Worm (Caenorhabditis elegans) whole organism, early embryonic: Measurements from ENCODE around the gene polh-1.
A peak's percentile ranks its signal among the peaks of the same experiment; 100 is the strongest.

Source experiments
- B0310.2 ChIP-seq: sonication (generic microtip); optimal IDR thresholded peaks from 2 replicates; lab custom pipeline; 2016; ENCODE audit warnings: mild to moderate bottlenecking, missing genetic modification characterization, missing compliant biosample characterization
- F13C5.2 ChIP-seq: sonication (generic microtip); optimal IDR thresholded peaks from 2 replicates; lab custom pipeline; 2017; ENCODE audit warnings: mild to moderate bottlenecking, missing genetic modification characterization, inconsistent platforms, missing compliant biosample characterization
- aly-1 ChIP-seq: sonication (generic microtip); optimal IDR thresholded peaks from 2 replicates; lab custom pipeline; 2016; ENCODE audit warnings: missing genetic modification characterization, missing compliant biosample characterization
- ama-1 ChIP-seq: fragments of 150-350 bp; optimal IDR thresholded peaks from 2 replicates; lab custom pipeline; 2014
- ceh-13 ChIP-seq: fragments of 200-800 bp; sonication (Bioruptor generic); optimal IDR thresholded peaks from 2 replicates; lab custom pipeline; 2018; ENCODE audit warnings: mild to moderate bottlenecking, missing genetic modification characterization, missing compliant biosample characterization
- ceh-36 ChIP-seq: sonication (generic microtip); optimal IDR thresholded peaks from 2 replicates; lab custom pipeline; 2016; ENCODE audit warnings: missing genetic modification characterization, inconsistent platforms, missing compliant biosample characterization
- ets-7 ChIP-seq: sonication (generic microtip); optimal IDR thresholded peaks from 2 replicates; lab custom pipeline; 2016; ENCODE audit warnings: missing genotype, missing genetic modification characterization, missing compliant biosample characterization
- flt-1 ChIP-seq: fragments of 200-800 bp; sonication (Bioruptor generic); IDR thresholded peaks from 2 replicates; pipeline ENCODE4 v1.3.6; 2022; ENCODE audit warnings: missing genetic modification characterization, missing compliant biosample characterization
- hmbx-1 ChIP-seq: sonication (generic microtip); optimal IDR thresholded peaks from 2 replicates; lab custom pipeline; 2016; ENCODE audit warnings: mild to moderate bottlenecking, missing genetic modification characterization, missing compliant biosample characterization
- hmg-4 ChIP-seq: fragments of 200-800 bp; sonication (Bioruptor generic); optimal IDR thresholded peaks from 2 replicates; lab custom pipeline; 2018; ENCODE audit warnings: mild to moderate bottlenecking, missing genetic modification characterization, missing compliant biosample characterization
- hnd-1 ChIP-seq: sonication (generic microtip); optimal IDR thresholded peaks from 2 replicates; lab custom pipeline; 2016; ENCODE audit warnings: missing genetic modification characterization, missing compliant biosample characterization
- pes-1 ChIP-seq: fragments of 200-800 bp; sonication (Bioruptor generic); IDR thresholded peaks from 2 replicates; pipeline ENCODE4 v1.3.6; 2022; ENCODE audit warnings: missing genetic modification reagents, missing genetic modification characterization, missing compliant biosample characterization
- scrt-1 ChIP-seq: fragments of 200-800 bp; sonication (Bioruptor generic); IDR thresholded peaks from 2 replicates; pipeline ENCODE4 v1.3.6; 2022; ENCODE audit warnings: missing genetic modification characterization, missing compliant biosample characterization
- sea-1 ChIP-seq: fragments of 200-800 bp; sonication (Bioruptor generic); conservative IDR thresholded peaks from 2 replicates; pipeline ENCODE4 v1.3.6; 2022; ENCODE audit warnings: missing genetic modification characterization, missing compliant biosample characterization
- tbx-11 ChIP-seq: fragments of 200-800 bp; sonication (Bioruptor generic); IDR thresholded peaks from 2 replicates; pipeline ENCODE4 v1.3.6; 2022; ENCODE audit warnings: missing genetic modification characterization, missing compliant biosample characterization
- tbx-37 ChIP-seq: fragments of 200-800 bp; sonication (Bioruptor generic); conservative IDR thresholded peaks from 2 replicates; pipeline ENCODE4 v1.3.6; 2022; ENCODE audit warnings: missing genetic modification reagents, missing genetic modification characterization, missing compliant biosample characterization
- tra-4 ChIP-seq: sonication (generic microtip); optimal IDR thresholded peaks from 2 replicates; lab custom pipeline; 2017; ENCODE audit warnings: missing genetic modification characterization, missing compliant biosample characterization

The polh-1 gene

ce11 chrIII:1938712-1939624 is 11.1 kb downstream of the polh-1 start:
- peak; percentile 40; the same call in 1 of the 2 replicates for TF ChIP-seq pes-1
- no peak for TF ChIP-seq ceh-13 (GFP tag; lab: Kevin White, UChicago)

ce11 chrIII:1937879-1938438 is 12.1 kb downstream of the polh-1 start:
- 0 out of 2 replicates have a peak, but pooled peaks have one; percentile 17 for TF ChIP-seq pes-1
- TF ChIP-seq scrt-1 (GFP tag; lab: Robert Waterston, UW) = no peak

DNA sequence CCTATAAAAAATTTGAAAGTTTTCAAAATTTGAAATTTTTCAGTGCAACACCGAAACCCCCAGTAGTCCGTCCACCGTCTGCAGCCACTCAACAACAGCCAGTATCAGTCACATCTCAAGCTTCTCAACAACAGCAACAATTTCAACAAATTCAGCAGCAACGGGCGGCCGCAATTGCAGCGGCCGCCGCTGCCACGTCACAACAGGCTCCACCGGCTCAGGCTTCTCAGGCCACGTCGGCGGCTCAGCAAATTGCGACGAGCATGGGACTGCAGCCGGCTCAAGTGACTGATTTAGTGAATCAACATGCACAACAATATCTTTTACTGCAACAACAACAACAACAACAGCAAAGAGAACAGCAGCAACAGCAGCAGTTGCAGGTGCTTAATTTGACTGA is 15.9 kb downstream of the polh-1 start:
- TF ChIP-seq ets-7 (tag; lab: Kevin White, UChicago) (no peak), B0310.2 (tag; lab: Kevin White, UChicago) (no peak), ceh-13 (GFP tag; lab: Kevin White, UChicago) (no peak), flt-1 (GFP tag; lab: Robert Waterston, UW) (no peak), hnd-1 (tag; lab: Kevin White, UChicago) (no peak), aly-1 (no peak)

DNA sequence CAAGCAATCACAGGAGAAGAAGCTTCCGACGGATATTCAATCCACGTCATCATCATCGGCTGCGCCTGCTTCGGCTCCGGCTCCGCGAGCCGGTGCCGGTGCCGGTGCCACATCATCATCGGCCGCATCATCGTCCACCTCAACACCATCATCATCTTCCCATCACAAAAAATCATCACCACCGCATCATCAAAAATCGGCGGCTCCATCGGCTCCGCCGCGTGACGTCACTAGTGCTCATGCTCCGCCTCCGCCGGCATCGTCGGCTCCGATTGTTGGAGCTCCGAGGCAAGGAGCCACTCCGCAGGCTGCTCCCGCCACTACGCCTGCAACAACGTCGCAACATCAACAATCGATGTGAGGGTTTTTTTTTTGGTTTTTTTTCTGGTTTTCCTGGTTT is 18.1 kb downstream of the polh-1 start:
- TF ChIP-seq ama-1 (lab: Kevin White, UChicago) (no peak), ceh-36 (tag; lab: Kevin White, UChicago) (no peak), sea-1 (no peak), scrt-1 (GFP tag; lab: Robert Waterston, UW) (no peak), tbx-11 (GFP tag; lab: Robert Waterston, UW) (no peak), B0310.2 (tag; lab: Kevin White, UChicago) (no peak), ets-7 (tag; lab: Kevin White, UChicago) (no peak), tbx-37 (no peak), pes-1 (no peak), hnd-1 (tag; lab: Kevin White, UChicago) (no peak), hmbx-1 (tag; lab: Kevin White, UChicago) (no peak), F13C5.2 (tag; lab: Kevin White, UChicago) (no peak), aly-1 (no peak), flt-1 (GFP tag; lab: Robert Waterston, UW) (no peak), hmg-4 (GFP tag; lab: Kevin White, UChicago) (no peak)

ce11 chrIII:1931509-1931908 is 18.6 kb downstream of the polh-1 start:
- TF ChIP-seq hmg-4 (GFP tag; lab: Kevin White, UChicago) (no peak), tra-4 (tag; lab: Kevin White, UChicago) (no peak), pes-1 (no peak), scrt-1 (GFP tag; lab: Robert Waterston, UW) (no peak), ama-1 (lab: Kevin White, UChicago) (no peak), ceh-36 (tag; lab: Kevin White, UChicago) (no peak), ceh-13 (GFP tag; lab: Kevin White, UChicago) (no peak), tbx-37 (no peak)

ce11 chrIII:1930714-1931273 is 19.3 kb downstream of the polh-1 start:
- TF ChIP-seq hnd-1 (tag; lab: Kevin White, UChicago) = no peak
- TF ChIP-seq sea-1 = no peak
- no peak for TF ChIP-seq hmg-4 (GFP tag; lab: Kevin White, UChicago)
- TF ChIP-seq ceh-36 (tag; lab: Kevin White, UChicago) = no peak
- no peak for TF ChIP-seq aly-1
- no peak for TF ChIP-seq F13C5.2 (tag; lab: Kevin White, UChicago)
- TF ChIP-seq ceh-13 (GFP tag; lab: Kevin White, UChicago) = no peak
- TF ChIP-seq B0310.2 (tag; lab: Kevin White, UChicago) = no peak
- no peak for TF ChIP-seq ama-1 (lab: Kevin White, UChicago)
- TF ChIP-seq hmbx-1 (tag; lab: Kevin White, UChicago) = no peak
- no peak for TF ChIP-seq flt-1 (GFP tag; lab: Robert Waterston, UW)
- TF ChIP-seq tbx-11 (GFP tag; lab: Robert Waterston, UW) = no peak
- TF ChIP-seq tra-4 (tag; lab: Kevin White, UChicago) = no peak

- TF ChIP-seq aly-1 (peak; percentile 14), hmg-4 (GFP tag; lab: Kevin White, UChicago) (no peak)
These were observed 21.1 kb downstream of the polh-1 start for ce11 chrIII:1928741-1929499.

ce11 chrIII:1927230-1927629 is 22.8 kb downstream of the polh-1 start:
- no peak for TF ChIP-seq ets-7 (tag; lab: Kevin White, UChicago)
- TF ChIP-seq hnd-1 (tag; lab: Kevin White, UChicago) = no peak
- TF ChIP-seq pes-1 = no peak
- TF ChIP-seq tra-4 (tag; lab: Kevin White, UChicago) = no peak
- TF ChIP-seq hmg-4 (GFP tag; lab: Kevin White, UChicago) = no peak
- no peak for TF ChIP-seq F13C5.2 (tag; lab: Kevin White, UChicago)
- no peak for TF ChIP-seq aly-1
- no peak for TF ChIP-seq hmbx-1 (tag; lab: Kevin White, UChicago)
- TF ChIP-seq ceh-36 (tag; lab: Kevin White, UChicago) = no peak
- TF ChIP-seq tbx-37 = no peak
- no peak for TF ChIP-seq ama-1 (lab: Kevin White, UChicago)
- TF ChIP-seq scrt-1 (GFP tag; lab: Robert Waterston, UW) = no peak
- no peak for TF ChIP-seq sea-1
- no peak for TF ChIP-seq B0310.2 (tag; lab: Kevin White, UChicago)
- no peak for TF ChIP-seq flt-1 (GFP tag; lab: Robert Waterston, UW)
- TF ChIP-seq ceh-13 (GFP tag; lab: Kevin White, UChicago) = no peak
- no peak for TF ChIP-seq tbx-11 (GFP tag; lab: Robert Waterston, UW)
